Fruit fly (Drosophila melanogaster) whole organism, prepupa: ENCODE data around the gene CG31205.

Experiments
- Blimp-1 ChIP-seq: fragments of 200-800 bp; sonication (Bioruptor generic); optimal IDR thresholded peaks from 3 replicates; lab custom pipeline; 2017; ENCODE audit warnings: missing biosample characterization, missing genetic modification characterization, mild to moderate bottlenecking, moderate library complexity, missing genetic modification reagents
- CG10631 ChIP-seq: fragments of 200-800 bp; sonication (Bioruptor generic); optimal IDR thresholded peaks from 2 replicates; lab custom pipeline; 2016; ENCODE audit warnings: missing biosample characterization, missing genetic modification characterization
- CG11294 ChIP-seq: fragments of 200-800 bp; sonication (Bioruptor generic); IDR thresholded peaks from 2 replicates; pipeline ENCODE4 v1.3.6; 2022; ENCODE audit warnings: missing biosample characterization, missing genetic modification characterization
- CG11902 ChIP-seq: fragments of 200-800 bp; sonication (Bioruptor generic); optimal IDR thresholded peaks from 3 replicates; lab custom pipeline; 2016; ENCODE audit warnings: missing biosample characterization, missing genetic modification characterization
- CG15336 ChIP-seq: fragments of 200-800 bp; sonication (Bioruptor generic); IDR thresholded peaks from 2 replicates; pipeline ENCODE4 v1.3.6; 2022; ENCODE audit warnings: missing biosample characterization, missing genetic modification characterization
- CG16779 ChIP-seq: fragments of 200-800 bp; sonication (Bioruptor generic); optimal IDR thresholded peaks from 3 replicates; lab custom pipeline; 2017; ENCODE audit warnings: missing biosample characterization, mild to moderate bottlenecking, missing genetic modification characterization
- CG31627 ChIP-seq: fragments of 200-800 bp; sonication (Bioruptor generic); optimal IDR thresholded peaks from 3 replicates; lab custom pipeline; 2016; ENCODE audit warnings: missing biosample characterization, missing genetic modification characterization
- CG34406 ChIP-seq: fragments of 200-800 bp; sonication (Bioruptor generic); optimal IDR thresholded peaks from 3 replicates; lab custom pipeline; 2016; ENCODE audit warnings: missing biosample characterization, missing genetic modification characterization
- CG3919 ChIP-seq: fragments of 200-800 bp; sonication (Bioruptor generic); optimal IDR thresholded peaks from 3 replicates; lab custom pipeline; 2016; ENCODE audit warnings: missing biosample characterization, missing genetic modification characterization
- CG6163 ChIP-seq: fragments of 200-800 bp; sonication (Bioruptor generic); IDR thresholded peaks from 3 replicates; pipeline ENCODE4 v1.3.6; 2022; ENCODE audit warnings: missing biosample characterization, missing genetic modification characterization
- CG6276 ChIP-seq: fragments of 200-800 bp; sonication (Bioruptor generic); optimal IDR thresholded peaks from 2 replicates; lab custom pipeline; 2017; ENCODE audit warnings: missing biosample characterization, mild to moderate bottlenecking, missing genetic modification characterization
- CG6792 ChIP-seq: fragments of 200-800 bp; sonication (Bioruptor generic); optimal IDR thresholded peaks from 3 replicates; lab custom pipeline; 2016; ENCODE audit warnings: missing biosample characterization, missing genetic modification characterization
- CG6808 ChIP-seq: fragments of 200-800 bp; sonication (Bioruptor generic); optimal IDR thresholded peaks from 3 replicates; lab custom pipeline; 2017; ENCODE audit warnings: missing biosample characterization, missing genetic modification characterization, mild to moderate bottlenecking, moderate library complexity, missing genetic modification reagents
- CG6854 ChIP-seq: fragments of 200-800 bp; sonication (Bioruptor generic); optimal IDR thresholded peaks from 2 replicates; lab custom pipeline; 2017; ENCODE audit warnings: missing biosample characterization, mild to moderate bottlenecking, missing genetic modification characterization
- CG8119 ChIP-seq: fragments of 200-800 bp; sonication (Bioruptor generic); IDR thresholded peaks from 3 replicates; pipeline ENCODE4 v1.3.6; 2022; ENCODE audit warnings: missing biosample characterization, missing genetic modification characterization
- CG8319 ChIP-seq: fragments of 200-800 bp; sonication (Bioruptor generic); optimal IDR thresholded peaks from 3 replicates; lab custom pipeline; 2016; ENCODE audit warnings: missing biosample characterization, missing genetic modification characterization
- CG8632 ChIP-seq: fragments of 200-800 bp; sonication (Bioruptor generic); optimal IDR thresholded peaks from 3 replicates; lab custom pipeline; 2016; ENCODE audit warnings: missing biosample characterization, missing genetic modification characterization
- CG9139 ChIP-seq: fragments of 200-800 bp; sonication (Bioruptor generic); optimal IDR thresholded peaks from 3 replicates; lab custom pipeline; 2017; ENCODE audit warnings: missing biosample characterization, mild to moderate bottlenecking, missing genetic modification characterization
- Eip75B ChIP-seq: fragments of 200-800 bp; sonication (Bioruptor generic); optimal IDR thresholded peaks from 3 replicates; lab custom pipeline; 2016; ENCODE audit warnings: missing biosample characterization, missing genetic modification characterization
- Eip78C ChIP-seq: fragments of 200-800 bp; sonication (Bioruptor generic); peaks from one replicate; lab custom pipeline; 2016; ENCODE audit warnings: missing biosample characterization, missing genetic modification characterization
- Eip93F ChIP-seq: fragments of 200-800 bp; sonication (Bioruptor generic); optimal IDR thresholded peaks from 2 replicates; lab custom pipeline; 2016; ENCODE audit warnings: missing biosample characterization, mild to moderate bottlenecking, missing genetic modification characterization
- Ets21C ChIP-seq: fragments of 200-800 bp; sonication (Bioruptor generic); optimal IDR thresholded peaks from 3 replicates; lab custom pipeline; 2016; ENCODE audit warnings: missing biosample characterization, missing genetic modification characterization
- Ets96B ChIP-seq: fragments of 200-800 bp; optimal IDR thresholded peaks from 2 replicates; lab custom pipeline; 2019; ENCODE audit warnings: missing biosample characterization, mild to moderate bottlenecking, missing genetic modification characterization, moderate library complexity
- Gug ChIP-seq: fragments of 200-800 bp; sonication (Bioruptor generic); IDR thresholded peaks from 2 replicates; pipeline ENCODE4 v1.3.6; 2022; ENCODE audit warnings: missing biosample characterization, missing genetic modification characterization
- Hr39 ChIP-seq: fragments of 200-800 bp; sonication (Bioruptor generic); optimal IDR thresholded peaks from 2 replicates; lab custom pipeline; 2016; ENCODE audit warnings: missing biosample characterization, missing genetic modification characterization
- Hr4 ChIP-seq: fragments of 200-800 bp; sonication (Bioruptor generic); optimal IDR thresholded peaks from 3 replicates; lab custom pipeline; 2016; ENCODE audit warnings: missing biosample characterization, missing genetic modification characterization
- Lpt ChIP-seq: fragments of 200-800 bp; sonication (Bioruptor generic); optimal IDR thresholded peaks from 3 replicates; lab custom pipeline; 2016; ENCODE audit warnings: missing biosample characterization, missing genetic modification characterization
- Met ChIP-seq: fragments of 200-800 bp; sonication (Bioruptor generic); optimal IDR thresholded peaks from 3 replicates; lab custom pipeline; 2016; ENCODE audit warnings: missing biosample characterization, missing genetic modification characterization
- OdsH ChIP-seq: fragments of 200-800 bp; sonication (Bioruptor generic); optimal IDR thresholded peaks from 3 replicates; lab custom pipeline; 2016; ENCODE audit warnings: missing biosample characterization, missing genetic modification characterization
- Smox ChIP-seq: fragments of 200-800 bp; sonication (Bioruptor generic); optimal IDR thresholded peaks from 3 replicates; lab custom pipeline; 2016; ENCODE audit warnings: missing biosample characterization, missing genetic modification characterization
- Sox102F ChIP-seq: fragments of 200-800 bp; sonication (Bioruptor generic); optimal IDR thresholded peaks from 2 replicates; lab custom pipeline; 2016; ENCODE audit warnings: missing biosample characterization, mild to moderate bottlenecking, missing genetic modification characterization
- Sox15 ChIP-seq: fragments of 200-800 bp; sonication (Bioruptor generic); optimal IDR thresholded peaks from 3 replicates; lab custom pipeline; 2016; ENCODE audit warnings: missing biosample characterization, missing genetic modification characterization
- achi ChIP-seq: fragments of 200-800 bp; sonication (Bioruptor generic); optimal IDR thresholded peaks from 3 replicates; lab custom pipeline; 2016; ENCODE audit warnings: missing biosample characterization, missing genetic modification characterization
- acj6 ChIP-seq: fragments of 200-800 bp; sonication (Bioruptor generic); optimal IDR thresholded peaks from 3 replicates; lab custom pipeline; 2016; ENCODE audit warnings: missing biosample characterization, missing genetic modification characterization
- cyc ChIP-seq: fragments of 200-800 bp; sonication (Bioruptor generic); optimal IDR thresholded peaks from 3 replicates; lab custom pipeline; 2016; ENCODE audit warnings: missing biosample characterization, missing genetic modification characterization
- dsx ChIP-seq: fragments of 200-800 bp; optimal IDR thresholded peaks from 3 replicates; lab custom pipeline; 2019; ENCODE audit warnings: missing biosample characterization, mild to moderate bottlenecking, missing genetic modification characterization, moderate library complexity; ENCODE audit not compliant: poor library complexity, severe bottlenecking
- eg ChIP-seq: fragments of 200-800 bp; sonication (Bioruptor generic); IDR thresholded peaks from 3 replicates; pipeline ENCODE4 v1.3.6; 2022; ENCODE audit warnings: missing biosample characterization, missing genetic modification characterization
- esn ChIP-seq: fragments of 200-800 bp; sonication (Bioruptor generic); optimal IDR thresholded peaks from 2 replicates; lab custom pipeline; 2016; ENCODE audit warnings: missing biosample characterization, mild to moderate bottlenecking, missing genetic modification characterization, moderate library complexity
- fd59A ChIP-seq: fragments of 200-800 bp; sonication (Bioruptor generic); optimal IDR thresholded peaks from 2 replicates; lab custom pipeline; 2017; ENCODE audit warnings: missing biosample characterization, mild to moderate bottlenecking, missing genetic modification characterization, missing genetic modification reagents
- fd85E ChIP-seq: fragments of 200-800 bp; sonication (Bioruptor generic); optimal IDR thresholded peaks from 3 replicates; lab custom pipeline; 2016; ENCODE audit warnings: missing biosample characterization, missing genetic modification characterization
- fkh ChIP-seq: fragments of 200-800 bp; sonication (Bioruptor generic); optimal IDR thresholded peaks from 3 replicates; lab custom pipeline; 2017; ENCODE audit warnings: missing biosample characterization, mild to moderate bottlenecking, missing genetic modification characterization, moderate library complexity
- pdm3 ChIP-seq: fragments of 200-800 bp; sonication (Bioruptor generic); optimal IDR thresholded peaks from 3 replicates; lab custom pipeline; 2016; ENCODE audit warnings: missing biosample characterization, missing genetic modification characterization
- ss ChIP-seq, 2 experiments: fragments of 200-800 bp; sonication (Bioruptor generic); optimal IDR thresholded peaks; 2 replicates in 1 of 2; 3 replicates in 1 of 2; lab custom pipeline; 2017 to 2018; ENCODE audit warnings: mild to moderate bottlenecking in 2 of 2, missing biosample characterization in 2 of 2, missing genetic modification characterization in 2 of 2, moderate library complexity in 1 of 2
- svp ChIP-seq: fragments of 200-800 bp; sonication (Bioruptor generic); peaks from one replicate; lab custom pipeline; 2016; ENCODE audit warnings: missing biosample characterization, missing genetic modification characterization
- topi ChIP-seq: fragments of 200-800 bp; sonication (Bioruptor generic); optimal IDR thresholded peaks from 3 replicates; lab custom pipeline; 2016; ENCODE audit warnings: missing biosample characterization, missing genetic modification characterization
- vri ChIP-seq: fragments of 200-800 bp; sonication (Bioruptor generic); optimal IDR thresholded peaks from 3 replicates; lab custom pipeline; 2016; ENCODE audit warnings: missing biosample characterization, mild to moderate bottlenecking, missing genetic modification characterization

The CG31205 gene

dm6 chr3R:20765302-20766155, 34.1 kb downstream of the CG31205 start (continued):
- TF ChIP-seq fd85E, result no peak
- peak; percentile 76 for TF ChIP-seq eg
- TF ChIP-seq CG31627 (GFP tag; lab: Kevin White, UChicago), result peak; percentile 58
- peak; percentile 48 for TF ChIP-seq CG8119
- peak; percentile 41 for TF ChIP-seq CG6792
- peak; percentile 41 for TF ChIP-seq topi
- no peak; the same call in 2 of the 3 replicates for TF ChIP-seq CG6163
- TF ChIP-seq Lpt (GFP tag; lab: Kevin White, UChicago), result peak; percentile 54
- peak; percentile 84 for TF ChIP-seq dsx
- peak; percentile 87 for TF ChIP-seq CG6276 (GFP tag; lab: Kevin White, UChicago)

dm6 chr3R:20766156-20766486, 34.7 kb downstream of the CG31205 start:
- TF ChIP-seq ss (GFP tag; optimal IDR thresholded peaks at IDR 0.05; lab: Kevin White, UChicago) (no peak), CG6276 (GFP tag; lab: Kevin White, UChicago) (no peak), topi (no peak), CG10631 (peak; percentile 13), CG16779 (tag; lab: Kevin White, UChicago) (no peak), dsx (no peak), pdm3 (GFP tag; lab: Kevin White, UChicago) (no peak), Eip75B (GFP tag; lab: Kevin White, UChicago) (no peak), svp (GFP tag; lab: Kevin White, UChicago) (peak; percentile 93), Eip78C (GFP tag; lab: Kevin White, UChicago) (peak; percentile 63), CG6163 (no peak), fd85E (no peak), Ets21C (GFP tag; lab: Kevin White, UChicago) (no peak), Sox15 (no peak), Smox (GFP tag; lab: Kevin White, UChicago) (no peak), CG11294 (GFP tag; lab: Robert Waterston, UW) (no peak), fkh (GFP tag; lab: Kevin White, UChicago) (no peak)

dm6 chr3R:20772543-20772942, 41.1 kb downstream of the CG31205 start, which contains the start of gene Takl1:
Gene Takl1, minus strand, starts transcription at chr3R:20772601.
- TF ChIP-seq CG6163 (no peak), CG6808 (GFP tag; lab: Kevin White, UChicago) (no peak), vri (GFP tag; lab: Kevin White, UChicago) (peak; percentile 18)
- TF ChIP-seq, all 60 proteins: peak for 1

- TF ChIP-seq Met (GFP tag; lab: Kevin White, UChicago), result peak; percentile 24
- TF ChIP-seq Hr39 (GFP tag; lab: Kevin White, UChicago), result no peak
- no peak for TF ChIP-seq Eip93F
- TF ChIP-seq CG3919 (GFP tag; lab: Kevin White, UChicago), result peak; percentile 59
- TF ChIP-seq CG8319 (GFP tag; lab: Kevin White, UChicago), result no peak
- no peak; the same call in 2 of the 3 replicates for TF ChIP-seq eg
- TF ChIP-seq acj6, result peak; percentile 39
- 0 out of 2 replicates have a peak, but pooled peaks have one; percentile 35 for TF ChIP-seq CG15336 (GFP tag; lab: Robert Waterston, UW)
- peak; percentile 0 for TF ChIP-seq cyc (GFP tag; lab: Kevin White, UChicago)
- no peak for TF ChIP-seq CG9139
- TF ChIP-seq esn (GFP tag; lab: Kevin White, UChicago), result peak; percentile 39
- TF ChIP-seq Blimp-1 (GFP tag; lab: Kevin White, UChicago), result no peak
- 0 out of 3 replicates have a peak, but pooled peaks have one; percentile 17 for TF ChIP-seq CG8119
- no peak for TF ChIP-seq CG11294 (GFP tag; lab: Robert Waterston, UW)
- TF ChIP-seq CG11902, result no peak
- TF ChIP-seq Ets96B (tag; lab: Kevin White, UChicago), result peak; percentile 47
- TF ChIP-seq CG6854 (GFP tag; lab: Kevin White, UChicago), result no peak
- no peak for TF ChIP-seq CG34406 (GFP tag; lab: Kevin White, UChicago)
- TF ChIP-seq CG8632 (GFP tag; lab: Kevin White, UChicago), result no peak
- peak; percentile 11 for TF ChIP-seq Hr4
- TF ChIP-seq Sox15, result no peak
- TF ChIP-seq OdsH (GFP tag; lab: Kevin White, UChicago), result peak; percentile 30
- no peak for TF ChIP-seq CG31627 (GFP tag; lab: Kevin White, UChicago)
- peak; percentile 8 for TF ChIP-seq Sox102F (GFP tag; lab: Kevin White, UChicago)
- peak; percentile 45 for TF ChIP-seq achi (GFP tag; lab: Kevin White, UChicago)
- TF ChIP-seq Gug, result no peak
- TF ChIP-seq fd59A (GFP tag; lab: Kevin White, UChicago), result peak; percentile 17
Observed at dm6 chr3R:20773174-20773573, 41.7 kb downstream of the CG31205 start.
